Worm (Caenorhabditis elegans): Measurements from ENCODE around the gene Y60A9.3.

DNA sequence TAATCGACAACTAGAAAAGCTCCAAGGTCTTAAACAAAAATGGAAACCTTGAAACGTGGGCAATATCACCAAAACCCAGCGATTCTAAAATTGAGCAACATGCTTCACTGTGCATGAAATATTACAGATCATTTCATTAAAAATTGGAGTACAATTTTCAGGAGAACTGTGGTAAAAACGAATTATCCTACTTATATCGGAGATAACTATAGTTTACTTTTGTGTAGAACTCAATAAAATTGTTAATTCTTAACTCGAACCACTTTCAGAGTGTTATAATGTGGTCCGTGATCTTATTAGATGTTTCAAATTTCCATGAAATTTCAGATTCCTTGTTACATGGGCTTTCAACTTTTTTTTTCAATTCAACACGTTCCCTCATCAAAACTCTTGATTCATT is 47.8 kb upstream of the Y60A9.3 start, which contains the start of gene K04G11.1:
- TF ChIP-seq tbx-8 (GFP tag; optimal IDR thresholded peaks at IDR 0.05): no peak
- TF ChIP-seq lsy-2 (tag; optimal IDR thresholded peaks at IDR 0.05): no peak
- TF ChIP-seq nhr-12 (tag; optimal IDR thresholded peaks at IDR 0.05): no peak
- no peak for TF ChIP-seq nhr-237 (tag; optimal IDR thresholded peaks at IDR 0.05)
- no peak for TF ChIP-seq elt-1 (tag; optimal IDR thresholded peaks at IDR 0.05; ENCODE audit: borderline replicate concordance, insufficient read depth)
